Worm (Caenorhabditis elegans) whole organism, L2 larva: Measurements from ENCODE around the gene K05F1.10.
A peak's percentile ranks its signal among the peaks of the same experiment; 100 is the strongest.

Experiments
- C34F6.9 ChIP-seq: fragments of 150-350 bp; optimal IDR thresholded peaks from 2 replicates; lab custom pipeline; 2014; ENCODE audit warnings: missing biosample characterization, missing genetic modification characterization
- R02D3.7 ChIP-seq: fragments of 150-350 bp; optimal IDR thresholded peaks from 2 replicates; lab custom pipeline; 2014; ENCODE audit warnings: missing biosample characterization, missing genetic modification characterization
- alr-1 ChIP-seq: fragments of 150-350 bp; optimal IDR thresholded peaks from 2 replicates; lab custom pipeline; 2014; ENCODE audit warnings: missing biosample characterization, missing genetic modification characterization
- ama-1 ChIP-seq: fragments of 150-350 bp; optimal IDR thresholded peaks from 2 replicates; lab custom pipeline; 2018; ENCODE audit warnings: inconsistent platforms
- blmp-1 ChIP-seq: sonication (generic microtip); optimal IDR thresholded peaks from 2 replicates; lab custom pipeline; 2017; ENCODE audit warnings: missing genetic modification characterization, mild to moderate bottlenecking, missing compliant biosample characterization, antibody characterized with exemption, moderate library complexity; ENCODE audit not compliant: insufficient read depth
- ceh-16 ChIP-seq: fragments of 150-350 bp; optimal IDR thresholded peaks from 2 replicates; lab custom pipeline; 2014; ENCODE audit warnings: missing biosample characterization, missing genetic modification characterization
- crh-2 ChIP-seq: sonication (generic microtip); optimal IDR thresholded peaks from 2 replicates; lab custom pipeline; 2017; ENCODE audit warnings: missing biosample characterization, missing genetic modification characterization
- dmd-4 ChIP-seq: sonication (generic microtip); optimal IDR thresholded peaks from 2 replicates; lab custom pipeline; 2017; ENCODE audit warnings: missing biosample characterization, missing genetic modification characterization
- egl-27 ChIP-seq: sonication (generic microtip); optimal IDR thresholded peaks from 3 replicates; lab custom pipeline; 2017; ENCODE audit warnings: missing biosample characterization, missing genetic modification reagents, missing genetic modification characterization
- fos-1 ChIP-seq: fragments of 150-350 bp; optimal IDR thresholded peaks from 2 replicates; lab custom pipeline; 2014; ENCODE audit warnings: missing biosample characterization, missing genetic modification characterization
- lin-11 ChIP-seq: fragments of 150-350 bp; sonication (generic microtip); optimal IDR thresholded peaks from 2 replicates; lab custom pipeline; 2014; ENCODE audit warnings: missing biosample characterization, missing genetic modification characterization, inconsistent platforms, mixed read lengths
- lin-13 ChIP-seq: fragments of 150-350 bp; optimal IDR thresholded peaks from 2 replicates; lab custom pipeline; 2014; ENCODE audit warnings: missing biosample characterization, missing genetic modification reagents, missing genetic modification characterization
- lsy-2 ChIP-seq, 2 experiments: fragments of 150-350 bp in 1 of 2; sonication (generic microtip) in 1 of 2; optimal IDR thresholded peaks; 2 replicates each; lab custom pipeline; 2014 to 2017; ENCODE audit warnings: missing biosample characterization in 2 of 2, missing genetic modification characterization in 2 of 2
- mbf-1 ChIP-seq: sonication (generic microtip); optimal IDR thresholded peaks from 2 replicates; lab custom pipeline; 2017; ENCODE audit warnings: missing biosample characterization, missing genetic modification characterization
- nhr-11 ChIP-seq: fragments of 150-350 bp; optimal IDR thresholded peaks from 2 replicates; lab custom pipeline; 2014; ENCODE audit warnings: missing biosample characterization, missing genetic modification characterization
- nhr-12 ChIP-seq: fragments of 150-350 bp; optimal IDR thresholded peaks from 2 replicates; lab custom pipeline; 2014; ENCODE audit warnings: missing biosample characterization, missing genetic modification characterization
- nhr-129 ChIP-seq: fragments of 150-350 bp; optimal IDR thresholded peaks from 2 replicates; lab custom pipeline; 2014; ENCODE audit warnings: missing biosample characterization, missing genetic modification characterization
- nhr-21 ChIP-seq: fragments of 150-350 bp; optimal IDR thresholded peaks from 2 replicates; lab custom pipeline; 2014; ENCODE audit warnings: missing biosample characterization, missing genetic modification characterization
- nhr-237 ChIP-seq: fragments of 150-350 bp; optimal IDR thresholded peaks from 2 replicates; lab custom pipeline; 2014; ENCODE audit warnings: missing biosample characterization, missing genetic modification characterization
- nhr-25 ChIP-seq: fragments of 150-350 bp; sonication (generic microtip); optimal IDR thresholded peaks from 3 replicates; lab custom pipeline; 2014; ENCODE audit warnings: missing biosample characterization, missing genetic modification characterization
- nhr-77 ChIP-seq: fragments of 150-350 bp; optimal IDR thresholded peaks from 2 replicates; lab custom pipeline; 2014; ENCODE audit warnings: missing biosample characterization, missing genetic modification characterization
- peb-1 ChIP-seq: fragments of 150-350 bp; optimal IDR thresholded peaks from 2 replicates; lab custom pipeline; 2014; ENCODE audit warnings: missing biosample characterization, missing genetic modification characterization
- skn-1 ChIP-seq: sonication (generic microtip); optimal IDR thresholded peaks from 2 replicates; lab custom pipeline; 2017; ENCODE audit warnings: missing biosample characterization, missing genetic modification characterization
- sma-3 ChIP-seq: sonication (generic microtip); optimal IDR thresholded peaks from 2 replicates; lab custom pipeline; 2016; ENCODE audit warnings: missing genetic modification reagents, missing genetic modification characterization, missing compliant biosample characterization
- sma-9 ChIP-seq, 2 experiments: fragments of 150-350 bp in 1 of 2; sonication (generic microtip) in 1 of 2; optimal IDR thresholded peaks; 2 replicates each; lab custom pipeline; 2014 to 2016; ENCODE audit warnings: missing genetic modification characterization in 2 of 2, mild to moderate bottlenecking in 1 of 2, missing biosample characterization in 1 of 2, missing compliant biosample characterization in 1 of 2, missing genetic modification reagents in 1 of 2, moderate library complexity in 1 of 2
- snpc-4 ChIP-seq: fragments of 150-350 bp; optimal IDR thresholded peaks from 2 replicates; lab custom pipeline; 2014; ENCODE audit warnings: missing biosample characterization, missing genetic modification characterization
- unc-39 ChIP-seq: fragments of 150-350 bp; optimal IDR thresholded peaks from 2 replicates; lab custom pipeline; 2014; ENCODE audit warnings: missing biosample characterization, missing genetic modification characterization
- unc-62 ChIP-seq: fragments of 150-350 bp; optimal IDR thresholded peaks from 2 replicates; lab custom pipeline; 2014; ENCODE audit warnings: missing biosample characterization, missing genetic modification reagents, missing genetic modification characterization
- zag-1 ChIP-seq: fragments of 150-350 bp; optimal IDR thresholded peaks from 2 replicates; lab custom pipeline; 2014; ENCODE audit warnings: missing biosample characterization, missing genetic modification characterization
- ztf-1 ChIP-seq: fragments of 200-800 bp; sonication (Bioruptor generic); conservative IDR thresholded peaks from 2 replicates; pipeline ENCODE4 v1.3.6; 2022; ENCODE audit warnings: missing genetic modification characterization, missing compliant biosample characterization
- ztf-11 ChIP-seq: sonication (generic microtip); optimal IDR thresholded peaks from 2 replicates; lab custom pipeline; 2017; ENCODE audit warnings: missing biosample characterization, missing genetic modification characterization
- ztf-4 ChIP-seq: fragments of 150-350 bp; optimal IDR thresholded peaks from 2 replicates; lab custom pipeline; 2014; ENCODE audit warnings: missing biosample characterization, missing genetic modification characterization

K05F1.10 gene

ce11 chrII:5805303-5805702 is at the start of gene K05F1.10:
K05F1.10 (minus strand) TSS chrII:5805473.
- peak; percentile 17 for TF ChIP-seq crh-2 (tag; lab: Kevin White, UChicago)
- TF ChIP-seq nhr-237 (tag; lab: Kevin White, UChicago): no peak

- TF ChIP-seq dmd-4 (tag; lab: Kevin White, UChicago) (no peak), R02D3.7 (tag; lab: Kevin White, UChicago) (no peak), ztf-4 (tag; lab: Kevin White, UChicago) (no peak), nhr-77 (tag; lab: Kevin White, UChicago) (no peak), nhr-12 (tag; lab: Kevin White, UChicago) (no peak), nhr-11 (tag; lab: Kevin White, UChicago) (no peak), nhr-129 (tag; lab: Kevin White, UChicago) (no peak), crh-2 (tag; lab: Kevin White, UChicago) (no peak), lin-13 (GFP tag; lab: Kevin White, UChicago) (no peak), ztf-1 (GFP tag; lab: Robert Waterston, UW) (no peak), skn-1 (no peak), unc-62 (GFP tag; lab: Kevin White, UChicago) (no peak)
Measured at ce11 chrII:5854122-5854521, 48.8 kb upstream of the K05F1.10 start, which contains the start of gene H41C03.1. H41C03.1 (plus strand) TSS chrII:5854422.

- peak; percentile 18 for TF ChIP-seq sma-9 (GFP tag; optimal IDR thresholded peaks at IDR 0.05; lab: Kevin White, UChicago)
- no peak for TF ChIP-seq sma-9 (tag; optimal IDR thresholded peaks at IDR 0.05; lab: Kevin White, UChicago)
- no peak for TF ChIP-seq lin-13 (GFP tag; lab: Kevin White, UChicago)
- no peak for TF ChIP-seq C34F6.9 (tag; lab: Kevin White, UChicago)
- TF ChIP-seq blmp-1 (tag; lab: Kevin White, UChicago): peak; percentile 28
- peak; percentile 60 for TF ChIP-seq nhr-21 (tag; lab: Kevin White, UChicago)
- TF ChIP-seq egl-27 (tag; lab: Kevin White, UChicago): peak; percentile 30
- peak; percentile 16 for TF ChIP-seq sma-3 (GFP tag; lab: Kevin White, UChicago)
Measured at ce11 chrII:5853261-5853660, 48.0 kb upstream of the K05F1.10 start.

DNA sequence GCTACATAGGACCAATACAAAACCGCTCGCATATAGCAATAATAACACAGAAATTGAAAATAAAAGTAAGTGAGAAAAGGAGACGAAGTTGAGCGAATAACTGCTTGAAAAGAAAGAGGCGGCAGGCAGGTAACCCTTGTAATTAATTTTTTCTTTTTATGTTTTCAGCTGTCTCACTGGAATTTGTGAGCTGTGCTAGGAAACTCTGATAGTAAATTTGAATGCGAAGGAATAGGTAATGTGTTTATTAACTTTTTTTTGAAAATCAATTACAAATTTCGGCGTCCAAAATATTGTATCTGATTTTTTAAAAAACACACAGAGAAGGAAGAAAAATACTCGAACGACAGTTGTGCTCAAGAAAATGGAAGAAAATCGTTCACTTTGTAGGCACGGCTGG is 46.7 kb upstream of the K05F1.10 start, which contains the start of gene H41C03.2:
Gene H41C03.2 (minus strand): TSS at position 101 of the 400 bp plus-strand sequence.
- no peak for TF ChIP-seq peb-1
- no peak for TF ChIP-seq nhr-21 (tag; lab: Kevin White, UChicago)
- no peak for TF ChIP-seq ztf-11
- no peak for TF ChIP-seq ama-1 (lab: Kevin White, UChicago)
- TF ChIP-seq dmd-4 (tag; lab: Kevin White, UChicago): no peak
- TF ChIP-seq nhr-129 (tag; lab: Kevin White, UChicago): no peak
- no peak for TF ChIP-seq alr-1 (tag; lab: Kevin White, UChicago)
- TF ChIP-seq lin-11 (tag; lab: Kevin White, UChicago): no peak
- TF ChIP-seq ceh-16 (tag; lab: Kevin White, UChicago): no peak

- TF ChIP-seq unc-39 (tag; lab: Kevin White, UChicago): no peak
- TF ChIP-seq fos-1 (tag; lab: Kevin White, UChicago): peak; percentile 25
- TF ChIP-seq alr-1 (tag; lab: Kevin White, UChicago): no peak
Measured at ce11 chrII:5846181-5846580, 40.9 kb upstream of the K05F1.10 start.

- TF ChIP-seq lsy-2 (tag; optimal IDR thresholded peaks at IDR 0.05; lab: Kevin White, UChicago) (no peak), nhr-25 (tag; lab: Kevin White, UChicago) (no peak), zag-1 (tag; lab: Kevin White, UChicago) (no peak), ama-1 (lab: Kevin White, UChicago) (no peak), snpc-4 (tag; lab: Kevin White, UChicago) (no peak), egl-27 (tag; lab: Kevin White, UChicago) (no peak), mbf-1 (tag; lab: Kevin White, UChicago) (no peak), ztf-4 (tag; lab: Kevin White, UChicago) (no peak), unc-39 (tag; lab: Kevin White, UChicago) (no peak)
Measured at ce11 chrII:5845441-5845840, 40.2 kb upstream of the K05F1.10 start, which contains the start of the genes ZK1248.17 and H41C03.3. ZK1248.17 (minus strand) TSS chrII:5845541. H41C03.3 (plus strand) TSS chrII:5845777.
